Worm (Caenorhabditis elegans): ENCODE measurements around the gene C50E10.1.
"Not testable (repeated sequence)": the region's sequence is repeated elsewhere in the genome, so short reads cannot be mapped to it uniquely, and the experiment has no call there.

The C50E10.1 gene

DNA sequence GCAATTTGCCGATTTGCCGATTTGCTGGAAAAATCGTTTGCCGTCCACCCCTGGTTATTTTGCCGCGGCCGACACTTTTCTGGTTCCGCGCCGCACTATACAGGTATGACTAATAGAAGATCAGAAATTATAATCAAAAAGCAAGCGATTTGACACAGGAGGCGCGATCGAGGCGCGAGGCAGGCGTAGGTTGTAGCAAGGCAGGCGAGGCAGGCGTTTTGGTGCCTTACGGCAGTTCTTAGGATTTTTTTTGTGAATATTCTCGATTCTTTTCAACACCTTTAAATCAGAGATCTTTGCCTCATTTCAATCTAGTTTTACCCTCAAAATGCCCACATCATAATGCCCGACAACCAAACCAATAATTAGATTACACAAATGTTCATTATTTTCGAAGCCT is 21.9 kb upstream of the C50E10.1 start, which contains the start of gene sre-56:
TSS of gene sre-56 (plus strand) at position 301 of the 400 bp plus-strand sequence.
- no peak for TF ChIP-seq ztf-1 (GFP tag; conservative IDR thresholded peaks at IDR 0.05)
- no peak for TF ChIP-seq elt-1 (tag; optimal IDR thresholded peaks at IDR 0.05)
- no peak for TF ChIP-seq elt-3 (tag; optimal IDR thresholded peaks at IDR 0.05)
- no peak for TF ChIP-seq ceh-82 (tag; optimal IDR thresholded peaks at IDR 0.05)
- TF ChIP-seq egl-27 (tag; optimal IDR thresholded peaks at IDR 0.05) = no peak
- no peak for TF ChIP-seq aly-2 (tag; optimal IDR thresholded peaks at IDR 0.05)
- no peak for TF ChIP-seq snpc-4 (tag; optimal IDR thresholded peaks at IDR 0.05)
- TF ChIP-seq nhr-23 (tag; optimal IDR thresholded peaks at IDR 0.05) = no peak
- TF ChIP-seq nhr-237 (tag; optimal IDR thresholded peaks at IDR 0.05) = no peak
- no peak for TF ChIP-seq ztf-11 (tag; optimal IDR thresholded peaks at IDR 0.05)
- TF ChIP-seq fos-1 (tag; optimal IDR thresholded peaks at IDR 0.05) = no peak
- TF ChIP-seq alr-1 (tag; optimal IDR thresholded peaks at IDR 0.05) = no peak
- TF ChIP-seq nhr-77 (tag; optimal IDR thresholded peaks at IDR 0.05) = no peak
- TF ChIP-seq skn-1 (tag; optimal IDR thresholded peaks at IDR 0.05) = no peak
- no peak for TF ChIP-seq lin-39 (tag; optimal IDR thresholded peaks at IDR 0.05)
- TF ChIP-seq C34F6.9 (tag; optimal IDR thresholded peaks at IDR 0.05) = no peak
- TF ChIP-seq nhr-6 (tag; optimal IDR thresholded peaks at IDR 0.05) = no peak
- TF ChIP-seq sma-9 (GFP tag; optimal IDR thresholded peaks at IDR 0.05) = no peak
- TF ChIP-seq sma-9 (tag; optimal IDR thresholded peaks at IDR 0.05) = no peak

DNA sequence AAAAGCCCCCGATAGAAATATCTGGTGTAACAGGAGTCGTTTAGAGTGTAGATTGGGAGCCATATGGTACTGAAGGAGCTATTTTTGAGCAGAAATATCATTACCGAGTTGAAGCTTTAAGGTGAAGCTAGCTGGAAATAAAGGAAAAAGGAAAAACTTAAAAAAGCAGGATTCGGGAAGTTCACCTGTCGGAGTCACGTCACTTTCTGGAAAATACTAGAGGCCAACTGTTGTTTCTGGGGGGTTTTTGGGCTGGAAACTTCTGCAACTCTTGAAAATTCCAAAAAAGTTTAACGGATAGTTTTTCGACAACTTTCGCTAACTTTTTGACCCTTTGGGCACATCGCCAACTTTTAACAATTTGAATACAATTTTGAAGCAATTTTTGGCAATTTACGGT is 21.1 kb upstream of the C50E10.1 start, which contains the start of gene sre-53:
TSS of gene sre-53 (minus strand) at position 101 of the 400 bp plus-strand sequence.
- TF ChIP-seq sma-3 (GFP tag; optimal IDR thresholded peaks at IDR 0.05) (no peak), Y55F3AM.14 (GFP tag; optimal IDR thresholded peaks at IDR 0.05) (no peak), peb-1 (tag; optimal IDR thresholded peaks at IDR 0.05) (no peak), F13H6.1 (tag; optimal IDR thresholded peaks at IDR 0.05) (no peak), gmeb-1 (tag; optimal IDR thresholded peaks at IDR 0.05) (no peak), dmd-4 (tag; optimal IDR thresholded peaks at IDR 0.05) (no peak), zag-1 (tag; optimal IDR thresholded peaks at IDR 0.05) (no peak), snpc-4 (tag; optimal IDR thresholded peaks at IDR 0.05) (no peak), ztf-4 (tag; optimal IDR thresholded peaks at IDR 0.05) (no peak), sem-4 (tag; optimal IDR thresholded peaks at IDR 0.05) (no peak), lsy-2 (tag; optimal IDR thresholded peaks at IDR 0.05) (no peak), crh-2 (tag; optimal IDR thresholded peaks at IDR 0.05) (no peak), nhr-237 (tag; optimal IDR thresholded peaks at IDR 0.05) (no peak)

DNA sequence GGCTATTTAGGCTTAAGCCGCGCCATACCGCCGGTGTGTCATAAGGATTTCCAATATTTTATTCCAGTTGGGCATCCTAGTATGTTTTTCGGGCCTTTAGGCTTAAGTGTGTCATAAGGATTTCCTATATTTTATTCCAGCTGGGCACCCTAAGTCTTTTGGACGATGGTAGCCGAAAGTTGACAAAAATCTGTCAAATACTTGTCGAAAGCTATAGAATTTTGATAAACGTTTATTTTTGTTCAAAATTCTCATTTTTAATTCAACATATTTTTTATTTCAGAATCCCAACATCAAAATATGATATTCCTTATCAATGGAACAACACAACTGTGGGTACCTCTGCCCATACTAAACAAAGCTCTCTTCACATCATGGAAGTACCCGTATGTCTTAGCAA is 16.3 kb upstream of the C50E10.1 start, which contains the start of gene sre-49:
TSS of gene sre-49 (plus strand) at position 301 of the 400 bp plus-strand sequence.
- TF ChIP-seq lsy-2, nhr-11, crh-2 (tag; optimal IDR thresholded peaks at IDR 0.05): not testable (repeated sequence)

DNA sequence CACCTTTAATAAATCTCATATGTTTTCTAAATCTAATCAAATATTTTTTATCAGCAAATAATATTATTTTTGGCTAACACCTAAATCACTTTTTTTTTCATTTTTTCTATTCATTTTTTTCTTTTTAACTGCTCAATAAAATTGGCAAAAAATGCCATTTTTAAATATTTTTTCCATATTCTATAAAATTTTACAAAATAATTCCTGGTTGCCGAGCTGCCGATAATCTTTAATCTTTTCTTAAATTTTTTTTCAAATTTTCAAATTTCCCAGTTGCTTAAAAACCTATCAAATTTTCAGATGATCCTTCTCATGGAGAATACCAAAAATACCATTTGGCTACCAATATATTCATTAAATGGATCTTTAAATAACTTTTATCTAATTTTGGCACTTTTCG is 9.3 kb upstream of the C50E10.1 start, which contains the start of gene sre-51:
TSS of gene sre-51 (plus strand) at position 301 of the 400 bp plus-strand sequence.
- TF ChIP-seq nhr-10 (tag; optimal IDR thresholded peaks at IDR 0.05) (no peak), mbf-1 (tag; optimal IDR thresholded peaks at IDR 0.05) (no peak), mdl-1 (tag; optimal IDR thresholded peaks at IDR 0.05) (no peak), nhr-21 (tag; optimal IDR thresholded peaks at IDR 0.05) (no peak), blmp-1 (tag; optimal IDR thresholded peaks at IDR 0.05; ENCODE audit: insufficient read depth) (no peak), peb-1 (tag; optimal IDR thresholded peaks at IDR 0.05) (no peak), ceh-82 (tag; optimal IDR thresholded peaks at IDR 0.05) (no peak), mab-5 (tag; optimal IDR thresholded peaks at IDR 0.05) (no peak), C34F6.9 (tag; optimal IDR thresholded peaks at IDR 0.05) (no peak), ztf-4 (tag; optimal IDR thresholded peaks at IDR 0.05) (no peak), lin-39 (tag; optimal IDR thresholded peaks at IDR 0.05) (no peak), unc-55 (GFP tag; optimal IDR thresholded peaks at IDR 0.05) (no peak), nhr-23 (tag; optimal IDR thresholded peaks at IDR 0.05) (no peak)

All from whole organism, L2 larva.